Fruit fly (Drosophila melanogaster) Kc167 (cell line): ENCODE results near the gene Nepl4.

Experiments
- Myc ChIP-seq: fragments of >200 bp; optimal IDR thresholded peaks from 2 replicates; lab custom pipeline; 2017; ENCODE audit warnings: missing external identifiers
- Sin3A ChIP-seq: fragments of >200 bp; optimal IDR thresholded peaks from 2 replicates; lab custom pipeline; 2018; ENCODE audit warnings: missing external identifiers
- h ChIP-seq: fragments of >200 bp; optimal IDR thresholded peaks from 3 replicates; lab custom pipeline; 2018; ENCODE audit warnings: missing external identifiers
- insv ChIP-seq: fragments of >200 bp; optimal IDR thresholded peaks from 3 replicates; lab custom pipeline; 2018; ENCODE audit warnings: missing external identifiers
- psq ChIP-seq: fragments of >200 bp; optimal IDR thresholded peaks from 2 replicates; lab custom pipeline; 2017; ENCODE audit warnings: missing external identifiers
- ttk ChIP-seq: sonication (Bioruptor generic); optimal IDR thresholded peaks from 2 replicates; lab custom pipeline; 2017; ENCODE audit warnings: missing external identifiers

- no peak for TF ChIP-seq ttk
- TF ChIP-seq psq (lab: Kevin White, UChicago), result no peak
- no peak for TF ChIP-seq Sin3A (lab: Kevin White, UChicago)
- no peak for TF ChIP-seq insv
- no peak for TF ChIP-seq h (lab: Kevin White, UChicago)
- no peak for TF ChIP-seq Myc
Measured at dm6 chr2L:6354231-6354630, 13.5 kb upstream of the Nepl4 start, which contains the start of gene ppk7.
